Fruit fly (Drosophila melanogaster) whole organism, embryonic: ENCODE measurements around the gene CG5510.

ENCODE experiments used
- ATbp ChIP-seq: fragments of 200-800 bp; sonication (Bioruptor generic); optimal IDR thresholded peaks from 2 replicates; lab custom pipeline; 2017; ENCODE audit warnings: missing biosample characterization, mild to moderate bottlenecking, missing genetic modification characterization, missing genetic modification reagents
- Atf6 ChIP-seq: fragments of 200-800 bp; sonication (Bioruptor generic); IDR thresholded peaks from 2 replicates; pipeline ENCODE4 v1.3.6; 2022; ENCODE audit warnings: missing biosample characterization, missing genetic modification characterization
- C15 ChIP-seq: fragments of 200-800 bp; sonication (Bioruptor generic); IDR thresholded peaks from 3 replicates; pipeline ENCODE4 v1.3.6; 2022; ENCODE audit warnings: missing biosample characterization, missing genetic modification characterization
- CG11695 ChIP-seq: fragments of 200-800 bp; sonication (Bioruptor generic); IDR thresholded peaks from 3 replicates; pipeline ENCODE4 v1.3.6; 2022; ENCODE audit warnings: missing biosample characterization, missing genetic modification characterization
- CG12391 ChIP-seq: fragments of 200-800 bp; sonication (Bioruptor generic); optimal IDR thresholded peaks from 3 replicates; lab custom pipeline; 2018; ENCODE audit warnings: missing biosample characterization, mild to moderate bottlenecking, missing genetic modification characterization, moderate library complexity
- CG17186 ChIP-seq: fragments of 200-800 bp; sonication (Bioruptor generic); optimal IDR thresholded peaks from 3 replicates; lab custom pipeline; 2017; ENCODE audit warnings: missing biosample characterization, missing genetic modification reagents, missing genetic modification characterization
- CG17359 ChIP-seq: fragments of 200-800 bp; sonication (Bioruptor generic); optimal IDR thresholded peaks from 3 replicates; lab custom pipeline; 2018; ENCODE audit warnings: missing biosample characterization, mild to moderate bottlenecking, missing genetic modification characterization, moderate library complexity
- CG18011 ChIP-seq: fragments of 200-800 bp; sonication (Bioruptor generic); optimal IDR thresholded peaks from 2 replicates; lab custom pipeline; 2017; ENCODE audit warnings: missing biosample characterization, missing genetic modification characterization, mild to moderate bottlenecking, moderate library complexity, missing genotype
- CG18764 ChIP-seq: fragments of 200-800 bp; sonication (Bioruptor generic); optimal IDR thresholded peaks from 3 replicates; lab custom pipeline; 2016; ENCODE audit warnings: missing biosample characterization, missing genetic modification characterization
- CG2889 ChIP-seq: fragments of 200-800 bp; sonication (Bioruptor generic); IDR thresholded peaks from 3 replicates; pipeline ENCODE4 v1.3.6; 2022; ENCODE audit warnings: missing biosample characterization, missing genetic modification characterization
- CG3163 ChIP-seq: fragments of 200-800 bp; sonication (Bioruptor generic); optimal IDR thresholded peaks from 3 replicates; lab custom pipeline; 2016; ENCODE audit warnings: missing biosample characterization, missing genetic modification characterization
- CG3407 ChIP-seq: fragments of 200-800 bp; sonication (Bioruptor generic); optimal IDR thresholded peaks from 2 replicates; lab custom pipeline; 2018; ENCODE audit warnings: missing biosample characterization, mild to moderate bottlenecking, missing genetic modification characterization
- CG5953 ChIP-seq: fragments of 200-800 bp; sonication (Bioruptor generic); IDR thresholded peaks from 2 replicates; pipeline ENCODE4 v1.3.6; 2022; ENCODE audit warnings: missing biosample characterization, missing genetic modification characterization
- CG7839 ChIP-seq: fragments of 200-800 bp; sonication (Bioruptor generic); optimal IDR thresholded peaks from 3 replicates; lab custom pipeline; 2018; ENCODE audit warnings: missing biosample characterization, mild to moderate bottlenecking, missing genetic modification characterization, moderate library complexity
- CG7987 ChIP-seq: fragments of 200-800 bp; sonication (Bioruptor generic); optimal IDR thresholded peaks from 2 replicates; lab custom pipeline; 2018; ENCODE audit warnings: missing biosample characterization, mild to moderate bottlenecking, missing genetic modification characterization, moderate library complexity
- CTCF ChIP-seq: fragments of 200-800 bp; sonication (Bioruptor generic); optimal IDR thresholded peaks from 2 replicates; lab custom pipeline; 2017; ENCODE audit warnings: missing biosample characterization, mild to moderate bottlenecking, missing genetic modification characterization, moderate library complexity
- ERR ChIP-seq: fragments of 200-800 bp; sonication (Bioruptor generic); optimal IDR thresholded peaks from 2 replicates; lab custom pipeline; 2016; ENCODE audit warnings: missing biosample characterization, missing genetic modification characterization
- Eip74EF ChIP-seq, 2 experiments: fragments of 200-800 bp in 1 of 2; fragments of >200 bp in 1 of 2; sonication (Bioruptor generic) in 1 of 2; optimal IDR thresholded peaks; 2 replicates each; lab custom pipeline; 2017 to 2019; ENCODE audit warnings: missing biosample characterization in 2 of 2, missing genetic modification characterization in 2 of 2, mild to moderate bottlenecking in 1 of 2, moderate library complexity in 1 of 2
- Elba2 ChIP-seq: fragments of 200-800 bp; sonication (Bioruptor generic); optimal IDR thresholded peaks from 3 replicates; lab custom pipeline; 2016; ENCODE audit warnings: missing biosample characterization, missing genetic modification characterization
- GATAe ChIP-seq: fragments of 200-800 bp; sonication (Bioruptor generic); conservative IDR thresholded peaks from 2 replicates; pipeline ENCODE4 v1.3.6; 2022; ENCODE audit warnings: missing biosample characterization, missing genetic modification characterization
- H15 ChIP-seq: fragments of 200-800 bp; sonication (Bioruptor generic); IDR thresholded peaks from 3 replicates; pipeline ENCODE4 v1.3.6; 2022; ENCODE audit warnings: missing biosample characterization, missing genetic modification characterization
- HLH3B ChIP-seq: fragments of 200-800 bp; sonication (Bioruptor generic); IDR thresholded peaks from 2 replicates; pipeline ENCODE4 v1.3.6; 2022; ENCODE audit warnings: missing biosample characterization, missing genetic modification characterization
- HLH54F ChIP-seq: fragments of 200-800 bp; sonication (Bioruptor generic); optimal IDR thresholded peaks from 3 replicates; lab custom pipeline; 2016; ENCODE audit warnings: missing biosample characterization, missing genetic modification characterization
- MTF-1 ChIP-seq: fragments of 200-800 bp; sonication (Bioruptor generic); optimal IDR thresholded peaks from 2 replicates; lab custom pipeline; 2018; ENCODE audit warnings: missing biosample characterization, mild to moderate bottlenecking, missing genetic modification characterization, borderline replicate concordance
- Med ChIP-seq: fragments of 200-800 bp; sonication (Bioruptor generic); peaks from one replicate; lab custom pipeline; 2016; ENCODE audit warnings: missing biosample characterization, missing genetic modification characterization, mild to moderate bottlenecking, inconsistent platforms, moderate library complexity
- Nf-YC ChIP-seq: fragments of 200-800 bp; optimal IDR thresholded peaks from 3 replicates; lab custom pipeline; 2019; ENCODE audit warnings: missing biosample characterization, mild to moderate bottlenecking, missing genetic modification characterization, moderate library complexity
- Opbp ChIP-seq: fragments of 200-800 bp; sonication (Bioruptor generic); IDR thresholded peaks from 3 replicates; pipeline ENCODE4 v1.3.6; 2022; ENCODE audit warnings: missing biosample characterization, missing genetic modification characterization; ENCODE audit not compliant: partially characterized antibody
- Ptx1 ChIP-seq: fragments of 200-800 bp; sonication (Bioruptor generic); IDR thresholded peaks from 2 replicates; pipeline ENCODE4 v1.3.6; 2022; ENCODE audit warnings: missing biosample characterization, missing genetic modification characterization
- Sin3A ChIP-seq: fragments of >200 bp; optimal IDR thresholded peaks from 2 replicates; lab custom pipeline; 2018
- Sry-δ ChIP-seq: fragments of 200-800 bp; sonication (Bioruptor generic); optimal IDR thresholded peaks from 2 replicates; lab custom pipeline; 2016; ENCODE audit warnings: missing biosample characterization, missing genetic modification characterization
- YL-1 ChIP-seq: fragments of 200-800 bp; sonication (Bioruptor generic); optimal IDR thresholded peaks from 3 replicates; lab custom pipeline; 2017; ENCODE audit warnings: missing biosample characterization, mild to moderate bottlenecking, missing genetic modification characterization
- amos ChIP-seq: fragments of 200-800 bp; sonication (Bioruptor generic); IDR thresholded peaks from 2 replicates; pipeline ENCODE4 v1.3.6; 2022; ENCODE audit warnings: missing biosample characterization, missing genetic modification characterization; ENCODE audit not compliant: partially characterized antibody
- az2 ChIP-seq: fragments of 200-800 bp; sonication (Bioruptor generic); optimal IDR thresholded peaks from 3 replicates; lab custom pipeline; 2016; ENCODE audit warnings: missing biosample characterization, missing genetic modification characterization
- bab2 ChIP-seq: fragments of 200-800 bp; sonication (Bioruptor generic); optimal IDR thresholded peaks from 2 replicates; lab custom pipeline; 2016; ENCODE audit warnings: missing biosample characterization, missing genetic modification characterization
- bbx ChIP-seq: fragments of 200-800 bp; sonication (Bioruptor generic); IDR thresholded peaks from 2 replicates; pipeline ENCODE4 v1.3.6; 2022; ENCODE audit warnings: missing biosample characterization, missing genetic modification characterization; ENCODE audit not compliant: partially characterized antibody
- da ChIP-seq: fragments of 200-800 bp; sonication (Bioruptor generic); optimal IDR thresholded peaks from 2 replicates; lab custom pipeline; 2016; ENCODE audit warnings: missing biosample characterization, missing genetic modification characterization
- dmrt11E ChIP-seq: fragments of 200-800 bp; sonication (Bioruptor generic); optimal IDR thresholded peaks from 3 replicates; lab custom pipeline; 2018; ENCODE audit warnings: missing biosample characterization, mild to moderate bottlenecking, missing genetic modification characterization, moderate library complexity
- ems ChIP-seq: fragments of 200-800 bp; sonication (Bioruptor generic); optimal IDR thresholded peaks from 3 replicates; lab custom pipeline; 2016; ENCODE audit warnings: missing biosample characterization, missing genetic modification characterization
- gem ChIP-seq: fragments of 200-800 bp; sonication (Bioruptor generic); optimal IDR thresholded peaks from 2 replicates; lab custom pipeline; 2019; ENCODE audit warnings: missing biosample characterization, mild to moderate bottlenecking, missing genetic modification characterization, moderate library complexity
- hkb ChIP-seq, 2 experiments: fragments of 200-800 bp in 1 of 2; fragments of >200 bp in 1 of 2; sonication (Bioruptor generic) in 1 of 2; IDR thresholded peaks in 1 of 2; optimal IDR thresholded peaks in 1 of 2; 2 replicates each; pipeline versions ENCODE4 v1.3.6 to Lab custom; 2017 to 2022; ENCODE audit warnings: missing biosample characterization in 1 of 2, missing genetic modification characterization in 1 of 2
- hth ChIP-seq: fragments of >200 bp; optimal IDR thresholded peaks from 2 replicates; lab custom pipeline; 2017; ENCODE audit warnings: inconsistent platforms
- ind ChIP-seq: fragments of 200-800 bp; sonication (Bioruptor generic); optimal IDR thresholded peaks from 3 replicates; lab custom pipeline; 2016; ENCODE audit warnings: missing biosample characterization, missing genetic modification characterization
- mirr ChIP-seq: fragments of 200-800 bp; sonication (Bioruptor generic); optimal IDR thresholded peaks from 3 replicates; lab custom pipeline; 2018; ENCODE audit warnings: missing biosample characterization, mild to moderate bottlenecking, missing genetic modification characterization
- psq ChIP-seq: fragments of 200-800 bp; sonication (Bioruptor generic); optimal IDR thresholded peaks from 2 replicates; lab custom pipeline; 2017; ENCODE audit warnings: missing biosample characterization, missing genetic modification characterization
- pum ChIP-seq: fragments of 200-800 bp; sonication (Bioruptor generic); optimal IDR thresholded peaks from 2 replicates; lab custom pipeline; 2016; ENCODE audit warnings: missing biosample characterization, missing genetic modification characterization
- repo ChIP-seq: fragments of 200-800 bp; sonication (Bioruptor generic); optimal IDR thresholded peaks from 2 replicates; lab custom pipeline; 2016; ENCODE audit warnings: missing biosample characterization, missing genetic modification characterization
- run ChIP-seq: fragments of 200-800 bp; sonication (Bioruptor generic); optimal IDR thresholded peaks from 3 replicates; lab custom pipeline; 2018; ENCODE audit warnings: missing biosample characterization, mild to moderate bottlenecking, missing genetic modification characterization
- so ChIP-seq: fragments of 200-800 bp; sonication (Bioruptor generic); IDR thresholded peaks from 3 replicates; pipeline ENCODE4 v1.3.6; 2022; ENCODE audit warnings: missing biosample characterization, missing genetic modification characterization
- tap ChIP-seq: fragments of 200-800 bp; optimal IDR thresholded peaks from 3 replicates; lab custom pipeline; 2019; ENCODE audit warnings: missing biosample characterization, mild to moderate bottlenecking, missing genetic modification characterization, moderate library complexity
- tio ChIP-seq: fragments of 200-800 bp; sonication (Bioruptor generic); optimal IDR thresholded peaks from 2 replicates; lab custom pipeline; 2017; ENCODE audit warnings: missing biosample characterization, missing genetic modification characterization, inconsistent platforms
- vnd ChIP-seq: fragments of 200-800 bp; sonication (Bioruptor generic); IDR thresholded peaks from 3 replicates; pipeline ENCODE4 v1.3.6; 2022; ENCODE audit warnings: missing biosample characterization, missing genetic modification characterization; ENCODE audit not compliant: partially characterized antibody
- vvl ChIP-seq: fragments of 200-800 bp; sonication (Bioruptor generic); IDR thresholded peaks from 2 replicates; pipeline ENCODE4 v1.3.6; 2022; ENCODE audit warnings: missing biosample characterization, missing genetic modification characterization

The CG5510 gene

dm6 chr3R:24205935-24206334 is 36.6 kb upstream of the CG5510 start (continued):
- TF ChIP-seq Atf6 (GFP tag; lab: Robert Waterston, UW) (no peak), CG17359 (tag; lab: Kevin White, UChicago) (peak; percentile 23), CG3407 (GFP tag; lab: Kevin White, UChicago) (no peak), repo (GFP tag; lab: Kevin White, UChicago) (no peak), Med (GFP tag; lab: Kevin White, UChicago) (peak; percentile 63), CG5953 (no peak), H15 (0 out of 3 replicates have a peak, but pooled peaks have one; percentile 26), HLH3B (GFP tag; lab: Robert Waterston, UW) (no peak), Eip74EF (GFP tag; optimal IDR thresholded peaks at IDR 0.05; lab: Kevin White, UChicago) (peak in 1 of 2 experiments; percentile 54), pum (no peak), CG12391 (tag; lab: Kevin White, UChicago) (peak; percentile 38), da (no peak), Nf-YC (tag; lab: Kevin White, UChicago) (no peak), hkb (optimal IDR thresholded peaks at IDR 0.05; lab: Kevin White, UChicago) (no peak), hkb (GFP tag; IDR thresholded peaks at IDR 0.05; lab: Robert Waterston, UW) (no peak), run (tag; lab: Kevin White, UChicago) (no peak), YL-1 (GFP tag; lab: Kevin White, UChicago) (no peak), so (no peak), CG3163 (no peak), HLH54F (GFP tag; lab: Kevin White, UChicago) (no peak), bbx (GFP tag; lab: Robert Waterston, UW) (no peak), C15 (GFP tag; lab: Robert Waterston, UW) (no peak), CG18764 (GFP tag; lab: Kevin White, UChicago) (no peak), az2 (peak; percentile 22), amos (no peak), gem (tag; lab: Kevin White, UChicago) (peak; percentile 61), CG2889 (no peak), psq (no peak), CG17186 (GFP tag; lab: Kevin White, UChicago) (no peak), CG7839 (tag; lab: Kevin White, UChicago) (peak; percentile 50), CG11695 (GFP tag; lab: Robert Waterston, UW) (no peak), tio (GFP tag; lab: Kevin White, UChicago) (peak; percentile 11), mirr (GFP tag; lab: Kevin White, UChicago) (no peak), dmrt11E (tag; lab: Kevin White, UChicago) (no peak), tap (tag; lab: Kevin White, UChicago) (peak; percentile 11), Sin3A (lab: Kevin White, UChicago) (no peak), ind (GFP tag; lab: Kevin White, UChicago) (peak; percentile 5), vnd (GFP tag; lab: Robert Waterston, UW) (no peak), hth (lab: Kevin White, UChicago) (no peak), Sry-δ (GFP tag; lab: Kevin White, UChicago) (no peak), bab2 (GFP tag; lab: Kevin White, UChicago) (no peak), GATAe (GFP tag; lab: Robert Waterston, UW) (no peak), ERR (GFP tag; lab: Kevin White, UChicago) (no peak), Ptx1 (GFP tag; lab: Robert Waterston, UW) (peak; percentile 52; the same call in 1 of the 2 replicates), vvl (GFP tag; lab: Robert Waterston, UW) (no peak), CG18011 (no peak), Elba2 (GFP tag; lab: Kevin White, UChicago) (no peak), ems (no peak), Opbp (no peak), MTF-1 (GFP tag; lab: Kevin White, UChicago) (no peak), ATbp (GFP tag; lab: Kevin White, UChicago) (no peak), CTCF (GFP tag; lab: Kevin White, UChicago) (no peak), CG7987 (GFP tag; lab: Kevin White, UChicago) (no peak)
